Worm (Caenorhabditis elegans) whole organism, mixed stage, embryonic: ENCODE measurements around the gene F48G7.5.

Experiments used
- ceh-39 ChIP-seq: fragments of 150-350 bp; optimal IDR thresholded peaks from 2 replicates; lab custom pipeline; 2014; ENCODE audit warnings: missing biosample characterization, missing genetic modification characterization
- elt-3 ChIP-seq: fragments of 150-350 bp; optimal IDR thresholded peaks from 2 replicates; lab custom pipeline; 2014; ENCODE audit warnings: missing biosample characterization, missing genetic modification characterization
- nhr-28 ChIP-seq: fragments of 150-350 bp; optimal IDR thresholded peaks from 2 replicates; lab custom pipeline; 2014; ENCODE audit warnings: missing biosample characterization, missing genetic modification characterization
- snpc-4 ChIP-seq: fragments of 150-350 bp; optimal IDR thresholded peaks from 2 replicates; lab custom pipeline; 2014; ENCODE audit warnings: missing biosample characterization, missing genetic modification characterization

DNA sequence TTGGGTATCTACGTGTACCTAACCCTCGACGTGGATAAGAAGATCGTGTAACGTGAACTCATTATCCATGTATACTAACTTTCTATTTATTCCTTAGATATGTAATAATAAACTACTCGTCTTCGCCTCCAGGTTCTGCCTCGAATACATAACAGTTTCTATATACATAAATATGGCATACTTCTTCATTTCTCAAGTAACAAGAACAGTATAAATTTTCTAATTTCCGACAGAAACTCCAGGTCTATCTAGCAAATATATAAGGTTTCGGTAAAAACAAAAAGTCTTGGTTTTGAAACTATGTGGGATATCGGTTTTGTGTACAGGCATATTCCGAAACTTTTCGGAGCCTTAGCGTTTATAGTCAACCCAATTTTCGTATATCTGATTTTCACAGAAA, 15.6 kb upstream of the F48G7.5 start, which contains the start of gene srj-37:
- no peak for TF ChIP-seq ceh-39 (tag; lab: Kevin White, UChicago)
- TF ChIP-seq snpc-4, result no peak
- no peak for TF ChIP-seq nhr-28 (tag; lab: Kevin White, UChicago)
- no peak for TF ChIP-seq elt-3 (tag; lab: Kevin White, UChicago)
